Fruit fly (Drosophila melanogaster) whole organism, embryonic: ENCODE results near the gene Irk1.

Source experiments
- ATbp ChIP-seq: fragments of 200-800 bp; sonication (Bioruptor generic); optimal IDR thresholded peaks from 2 replicates; lab custom pipeline; 2017; ENCODE audit warnings: missing biosample characterization, mild to moderate bottlenecking, missing genetic modification characterization, missing genetic modification reagents
- Bteb2 ChIP-seq: fragments of 200-800 bp; sonication (Bioruptor generic); optimal IDR thresholded peaks from 2 replicates; lab custom pipeline; 2016; ENCODE audit warnings: missing biosample characterization, missing genetic modification characterization
- CG10147 ChIP-seq: fragments of 200-800 bp; sonication (Bioruptor generic); optimal IDR thresholded peaks from 2 replicates; lab custom pipeline; 2019; ENCODE audit warnings: missing biosample characterization, mild to moderate bottlenecking, missing genetic modification characterization, moderate library complexity
- CG10267 ChIP-seq: fragments of 200-800 bp; sonication (Bioruptor generic); optimal IDR thresholded peaks from 2 replicates; lab custom pipeline; 2018; ENCODE audit warnings: missing biosample characterization, mild to moderate bottlenecking, missing genetic modification characterization, moderate library complexity
- CG10274 ChIP-seq: fragments of 200-800 bp; sonication (Bioruptor generic); optimal IDR thresholded peaks from 3 replicates; lab custom pipeline; 2017; ENCODE audit warnings: missing biosample characterization, mild to moderate bottlenecking, missing genetic modification characterization
- CG11696 ChIP-seq: fragments of 200-800 bp; sonication (Bioruptor generic); IDR thresholded peaks from 2 replicates; pipeline ENCODE4 v1.3.6; 2022; ENCODE audit warnings: missing biosample characterization, missing genetic modification characterization
- CG12155 ChIP-seq: fragments of 200-800 bp; sonication (Bioruptor generic); optimal IDR thresholded peaks from 3 replicates; lab custom pipeline; 2016; ENCODE audit warnings: missing biosample characterization, missing genetic modification characterization
- CG12391 ChIP-seq: fragments of 200-800 bp; sonication (Bioruptor generic); optimal IDR thresholded peaks from 3 replicates; lab custom pipeline; 2018; ENCODE audit warnings: missing biosample characterization, mild to moderate bottlenecking, missing genetic modification characterization, moderate library complexity
- CG12942 ChIP-seq: fragments of 200-800 bp; sonication (Bioruptor generic); optimal IDR thresholded peaks from 3 replicates; lab custom pipeline; 2016; ENCODE audit warnings: missing biosample characterization, missing genetic modification characterization
- CG13287 ChIP-seq: fragments of 200-800 bp; sonication (Bioruptor generic); IDR thresholded peaks from 2 replicates; pipeline ENCODE4 v1.3.6; 2022; ENCODE audit warnings: missing biosample characterization, missing genetic modification characterization; ENCODE audit not compliant: partially characterized antibody
- CG13424 ChIP-seq: fragments of 200-800 bp; sonication (Bioruptor generic); optimal IDR thresholded peaks from 2 replicates; lab custom pipeline; 2019; ENCODE audit warnings: missing biosample characterization, mild to moderate bottlenecking, missing genetic modification characterization, moderate library complexity
- CG15514 ChIP-seq: fragments of 200-800 bp; sonication (Bioruptor generic); optimal IDR thresholded peaks from 3 replicates; lab custom pipeline; 2017; ENCODE audit warnings: missing biosample characterization, missing genetic modification characterization, mild to moderate bottlenecking, moderate library complexity, missing genetic modification reagents
- CG16779 ChIP-seq: fragments of 200-800 bp; sonication (Bioruptor generic); IDR thresholded peaks from 2 replicates; pipeline ENCODE4 v1.3.6; 2022; ENCODE audit warnings: missing biosample characterization, missing genetic modification characterization
- CG17361 ChIP-seq: fragments of 200-800 bp; sonication (Bioruptor generic); IDR thresholded peaks from 3 replicates; pipeline ENCODE4 v1.3.6; 2022; ENCODE audit warnings: missing biosample characterization, missing genetic modification characterization
- CG2875 ChIP-seq: fragments of 200-800 bp; sonication (Bioruptor generic); optimal IDR thresholded peaks from 2 replicates; lab custom pipeline; 2017; ENCODE audit warnings: missing biosample characterization, mild to moderate bottlenecking, missing genetic modification characterization, missing genetic modification reagents
- CG3163 ChIP-seq: fragments of 200-800 bp; sonication (Bioruptor generic); optimal IDR thresholded peaks from 3 replicates; lab custom pipeline; 2016; ENCODE audit warnings: missing biosample characterization, missing genetic modification characterization
- CG4404 ChIP-seq: fragments of 200-800 bp; sonication (Bioruptor generic); IDR thresholded peaks from 2 replicates; pipeline ENCODE4 v1.3.6; 2022; ENCODE audit warnings: missing biosample characterization, missing genetic modification characterization
- CG6791 ChIP-seq: fragments of 200-800 bp; sonication (Bioruptor generic); IDR thresholded peaks from 3 replicates; pipeline ENCODE4 v1.3.6; 2022; ENCODE audit warnings: missing biosample characterization, missing genetic modification characterization; ENCODE audit not compliant: partially characterized antibody
- CG7987 ChIP-seq: fragments of 200-800 bp; sonication (Bioruptor generic); optimal IDR thresholded peaks from 2 replicates; lab custom pipeline; 2018; ENCODE audit warnings: missing biosample characterization, mild to moderate bottlenecking, missing genetic modification characterization, moderate library complexity
- CG8089 ChIP-seq: fragments of 200-800 bp; sonication (Bioruptor generic); optimal IDR thresholded peaks from 3 replicates; lab custom pipeline; 2016; ENCODE audit warnings: missing biosample characterization, missing genetic modification characterization
- CG8281 ChIP-seq: fragments of 200-800 bp; sonication (Bioruptor generic); optimal IDR thresholded peaks from 2 replicates; lab custom pipeline; 2018; ENCODE audit warnings: missing biosample characterization, mild to moderate bottlenecking, missing genetic modification characterization, moderate library complexity
- CG8359 ChIP-seq: fragments of 200-800 bp; sonication (Bioruptor generic); optimal IDR thresholded peaks from 2 replicates; lab custom pipeline; 2017; ENCODE audit warnings: missing biosample characterization, mild to moderate bottlenecking, missing genetic modification characterization, borderline replicate concordance
- CG8765 ChIP-seq: fragments of 200-800 bp; sonication (Bioruptor generic); IDR thresholded peaks from 2 replicates; pipeline ENCODE4 v1.3.6; 2022; ENCODE audit warnings: missing biosample characterization, missing genetic modification characterization
- CG8924 ChIP-seq: fragments of 200-800 bp; optimal IDR thresholded peaks from 3 replicates; lab custom pipeline; 2019; ENCODE audit warnings: missing biosample characterization, mild to moderate bottlenecking, missing genetic modification characterization, moderate library complexity
- CG9215 ChIP-seq: fragments of 200-800 bp; sonication (Bioruptor generic); IDR thresholded peaks from 2 replicates; pipeline ENCODE4 v1.3.6; 2022; ENCODE audit warnings: missing biosample characterization, missing genetic modification characterization
- CG9797 ChIP-seq: fragments of 200-800 bp; sonication (Bioruptor generic); optimal IDR thresholded peaks from 3 replicates; lab custom pipeline; 2018; ENCODE audit warnings: missing biosample characterization, mild to moderate bottlenecking, missing genetic modification characterization
- Dip2 ChIP-seq: fragments of 200-800 bp; sonication (Bioruptor generic); IDR thresholded peaks from 2 replicates; pipeline ENCODE4 v1.3.6; 2022; ENCODE audit warnings: missing biosample characterization, missing genetic modification characterization
- Dll ChIP-seq: fragments of 200-800 bp; sonication (Bioruptor generic); IDR thresholded peaks from 4 replicates; pipeline ENCODE4 v1.3.6; 2022; ENCODE audit warnings: missing biosample characterization, missing genetic modification characterization; ENCODE audit not compliant: partially characterized antibody
- Fer1 ChIP-seq: fragments of 200-800 bp; sonication (Bioruptor generic); optimal IDR thresholded peaks from 2 replicates; lab custom pipeline; 2017; ENCODE audit warnings: missing biosample characterization, mild to moderate bottlenecking, missing genetic modification characterization
- Gsc ChIP-seq: fragments of 200-800 bp; sonication (Bioruptor generic); IDR thresholded peaks from 2 replicates; pipeline ENCODE4 v1.3.6; 2022; ENCODE audit warnings: missing biosample characterization, missing genetic modification characterization
- Hr78 ChIP-seq, 2 experiments: fragments of 200-800 bp in 1 of 2; fragments of >200 bp in 1 of 2; sonication (Bioruptor generic) in 1 of 2; optimal IDR thresholded peaks; 2 replicates each; lab custom pipeline; 2017 to 2019; ENCODE audit warnings: missing biosample characterization in 2 of 2, missing genetic modification characterization in 2 of 2, mild to moderate bottlenecking in 1 of 2, moderate library complexity in 1 of 2
- Sox100B ChIP-seq: fragments of 200-800 bp; sonication (Bioruptor generic); optimal IDR thresholded peaks from 3 replicates; lab custom pipeline; 2018; ENCODE audit warnings: missing biosample characterization, mild to moderate bottlenecking, missing genetic modification characterization
- Xrp1 ChIP-seq: fragments of 200-800 bp; sonication (Bioruptor generic); IDR thresholded peaks from 2 replicates; pipeline ENCODE4 v1.3.6; 2022; ENCODE audit warnings: missing biosample characterization, missing genetic modification characterization
- az2 ChIP-seq: fragments of 200-800 bp; sonication (Bioruptor generic); optimal IDR thresholded peaks from 3 replicates; lab custom pipeline; 2016; ENCODE audit warnings: missing biosample characterization, missing genetic modification characterization
- bigmax ChIP-seq: fragments of 200-800 bp; sonication (Bioruptor generic); optimal IDR thresholded peaks from 2 replicates; lab custom pipeline; 2018; ENCODE audit warnings: missing biosample characterization, mild to moderate bottlenecking, missing genetic modification characterization
- dati ChIP-seq: fragments of 200-800 bp; sonication (Bioruptor generic); IDR thresholded peaks from 2 replicates; pipeline ENCODE4 v1.3.6; 2022; ENCODE audit warnings: missing biosample characterization, missing genetic modification characterization
- dimm ChIP-seq: fragments of 200-800 bp; sonication (Bioruptor generic); IDR thresholded peaks from 2 replicates; pipeline ENCODE4 v1.3.6; 2022; ENCODE audit warnings: missing biosample characterization, missing genetic modification characterization
- gcm ChIP-seq: fragments of 200-800 bp; sonication (Bioruptor generic); optimal IDR thresholded peaks from 2 replicates; lab custom pipeline; 2019; ENCODE audit warnings: missing biosample characterization, mild to moderate bottlenecking, missing genetic modification characterization, moderate library complexity
- gsb ChIP-seq: fragments of 200-800 bp; sonication (Bioruptor generic); IDR thresholded peaks from 2 replicates; pipeline ENCODE4 v1.3.6; 2022; ENCODE audit warnings: missing biosample characterization, missing genetic modification characterization
- hkb ChIP-seq, 2 experiments: fragments of 200-800 bp in 1 of 2; fragments of >200 bp in 1 of 2; sonication (Bioruptor generic) in 1 of 2; IDR thresholded peaks in 1 of 2; optimal IDR thresholded peaks in 1 of 2; 2 replicates each; pipeline versions ENCODE4 v1.3.6 to Lab custom; 2017 to 2022; ENCODE audit warnings: missing biosample characterization in 1 of 2, missing genetic modification characterization in 1 of 2
- klu ChIP-seq: fragments of 200-800 bp; sonication (Bioruptor generic); IDR thresholded peaks from 2 replicates; pipeline ENCODE4 v1.3.6; 2022; ENCODE audit warnings: missing biosample characterization, missing genetic modification characterization
- lab ChIP-seq: fragments of 200-800 bp; sonication (Bioruptor generic); optimal IDR thresholded peaks from 3 replicates; lab custom pipeline; 2017; ENCODE audit warnings: missing biosample characterization, missing genetic modification characterization, mild to moderate bottlenecking, moderate library complexity, missing genetic modification reagents
- nom ChIP-seq: fragments of 200-800 bp; sonication (Bioruptor generic); optimal IDR thresholded peaks from 2 replicates; lab custom pipeline; 2017; ENCODE audit warnings: missing biosample characterization, missing genetic modification characterization, mild to moderate bottlenecking, moderate library complexity, missing genetic modification reagents
- pb ChIP-seq: fragments of 200-800 bp; sonication (Bioruptor generic); optimal IDR thresholded peaks from 3 replicates; lab custom pipeline; 2016; ENCODE audit warnings: missing biosample characterization, missing genetic modification characterization
- repo ChIP-seq: fragments of 200-800 bp; sonication (Bioruptor generic); optimal IDR thresholded peaks from 2 replicates; lab custom pipeline; 2016; ENCODE audit warnings: missing biosample characterization, missing genetic modification characterization
- ro ChIP-seq: fragments of 200-800 bp; sonication (Bioruptor generic); IDR thresholded peaks from 2 replicates; pipeline ENCODE4 v1.3.6; 2022; ENCODE audit warnings: missing biosample characterization, missing genetic modification characterization
- slbo ChIP-seq: fragments of 200-800 bp; sonication (Bioruptor generic); IDR thresholded peaks from 2 replicates; pipeline ENCODE4 v1.3.6; 2022; ENCODE audit warnings: missing biosample characterization, missing genetic modification characterization
- sr ChIP-seq: fragments of 200-800 bp; sonication (Bioruptor generic); IDR thresholded peaks from 3 replicates; pipeline ENCODE4 v1.3.6; 2022; ENCODE audit warnings: missing biosample characterization, missing genetic modification characterization
- vfl ChIP-seq: fragments of 200-800 bp; sonication (Bioruptor generic); optimal IDR thresholded peaks from 2 replicates; lab custom pipeline; 2016; ENCODE audit warnings: missing biosample characterization, missing genetic modification characterization

The Irk1 gene

dm6 chr3R:23141678-23142338 is 26.3 kb upstream of the Irk1 start, which contains the start of gene hh (continued):
- TF ChIP-seq pb (GFP tag; lab: Kevin White, UChicago) (no peak), lab (GFP tag; lab: Kevin White, UChicago) (no peak), CG6791 (GFP tag; lab: Robert Waterston, UW) (no peak), ATbp (GFP tag; lab: Kevin White, UChicago) (no peak), dati (GFP tag; lab: Robert Waterston, UW) (no peak), CG8765 (GFP tag; lab: Robert Waterston, UW) (no peak), ro (GFP tag; lab: Robert Waterston, UW) (no peak), CG15514 (GFP tag; lab: Kevin White, UChicago) (peak; percentile 9), dimm (GFP tag; lab: Robert Waterston, UW) (no peak), klu (GFP tag; lab: Robert Waterston, UW) (no peak), CG13424 (tag; lab: Kevin White, UChicago) (no peak), CG9215 (GFP tag; lab: Robert Waterston, UW) (no peak), az2 (GFP tag; lab: Kevin White, UChicago) (no peak), Hr78 (GFP tag; optimal IDR thresholded peaks at IDR 0.05; lab: Kevin White, UChicago) (no peak), CG10267 (tag; lab: Kevin White, UChicago) (no peak), repo (GFP tag; lab: Kevin White, UChicago) (no peak), Bteb2 (no peak), CG17361 (no peak), vfl (GFP tag; lab: Kevin White, UChicago) (no peak), Xrp1 (GFP tag; lab: Robert Waterston, UW) (no peak), CG8281 (no peak), gsb (GFP tag; lab: Robert Waterston, UW) (no peak), CG2875 (GFP tag; lab: Kevin White, UChicago) (no peak), CG12155 (GFP tag; lab: Kevin White, UChicago) (no peak), gcm (peak; percentile 43), slbo (peak; percentile 15; the same call in 1 of the 2 replicates), CG12942 (GFP tag; lab: Kevin White, UChicago) (no peak), Dll (GFP tag; lab: Robert Waterston, UW) (no peak), CG11696 (no peak), CG13287 (GFP tag; lab: Robert Waterston, UW) (peak; percentile 11; the same call in 1 of the 2 replicates), CG10147 (GFP tag; lab: Kevin White, UChicago) (no peak), hkb (optimal IDR thresholded peaks at IDR 0.05; lab: Kevin White, UChicago) (no peak), hkb (GFP tag; IDR thresholded peaks at IDR 0.05; lab: Robert Waterston, UW) (no peak), CG4404 (no peak), CG8924 (no peak), sr (no peak), CG3163 (no peak), bigmax (GFP tag; lab: Kevin White, UChicago) (no peak), nom (GFP tag; lab: Kevin White, UChicago) (no peak), CG10274 (GFP tag; lab: Kevin White, UChicago) (no peak), Gsc (no peak), Sox100B (GFP tag; lab: Kevin White, UChicago) (no peak), CG7987 (GFP tag; lab: Kevin White, UChicago) (peak; percentile 8), CG8089 (GFP tag; lab: Kevin White, UChicago) (no peak), Fer1 (GFP tag; lab: Kevin White, UChicago) (no peak), CG12391 (no peak), CG16779 (GFP tag; lab: Robert Waterston, UW) (no peak), Dip2 (GFP tag; lab: Robert Waterston, UW) (no peak), CG8359 (no peak), CG9797 (GFP tag; lab: Kevin White, UChicago) (no peak)
